Worm (Caenorhabditis elegans): Measurements from ENCODE around the gene srx-104.

The srx-104 gene

DNA sequence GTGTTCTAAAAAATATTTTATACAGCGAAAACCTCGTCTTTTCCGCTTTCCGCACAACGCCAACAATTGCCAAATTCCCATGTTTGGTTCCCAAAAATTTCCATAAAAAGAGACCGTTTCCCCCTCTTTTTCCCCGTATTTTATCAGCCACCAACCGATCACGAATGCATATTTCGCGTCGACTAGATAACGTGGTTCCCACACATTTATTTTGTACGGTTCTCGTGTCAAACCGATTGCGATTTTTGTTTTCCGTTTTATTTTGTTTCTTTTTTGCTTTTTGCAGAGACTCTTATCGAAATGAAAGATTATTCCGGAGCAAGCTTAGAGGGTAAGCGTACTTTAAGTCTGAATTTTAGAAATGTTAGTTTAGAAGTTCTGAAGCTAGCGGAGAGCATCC lies 21.5 kb upstream of the srx-104 start, which contains the start of gene C46E10.3:
Gene C46E10.3 (plus strand): TSS at position 301 of the 400 bp plus-strand sequence.
- TF ChIP-seq lin-40 (tag; optimal IDR thresholded peaks at IDR 0.05) (no peak), akir-1 (GFP tag; optimal IDR thresholded peaks at IDR 0.05) (no peak), sptf-2 (GFP tag; optimal IDR thresholded peaks at IDR 0.05) (no peak), hlh-26 (GFP tag; conservative IDR thresholded peaks at IDR 0.05) (no peak), egl-18 (GFP tag; IDR thresholded peaks at IDR 0.05) (no peak), B0336.3 (GFP tag; IDR thresholded peaks at IDR 0.05) (no peak), mes-4 (tag; optimal IDR thresholded peaks at IDR 0.05) (no peak), snpc-1.1 (tag; optimal IDR thresholded peaks at IDR 0.05; ENCODE audit: insufficient read depth) (no peak), ama-1 (optimal IDR thresholded peaks at IDR 0.05) (no peak), ama-1 (GFP tag; optimal IDR thresholded peaks at IDR 0.05) (no peak), ceh-91 (GFP tag; IDR thresholded peaks at IDR 0.05) (no peak), dpff-1 (tag; optimal IDR thresholded peaks at IDR 0.05) (no peak), madf-10 (tag; optimal IDR thresholded peaks at IDR 0.05) (no peak), aptf-3 (GFP tag; IDR thresholded peaks at IDR 0.05) (no peak)

DNA sequence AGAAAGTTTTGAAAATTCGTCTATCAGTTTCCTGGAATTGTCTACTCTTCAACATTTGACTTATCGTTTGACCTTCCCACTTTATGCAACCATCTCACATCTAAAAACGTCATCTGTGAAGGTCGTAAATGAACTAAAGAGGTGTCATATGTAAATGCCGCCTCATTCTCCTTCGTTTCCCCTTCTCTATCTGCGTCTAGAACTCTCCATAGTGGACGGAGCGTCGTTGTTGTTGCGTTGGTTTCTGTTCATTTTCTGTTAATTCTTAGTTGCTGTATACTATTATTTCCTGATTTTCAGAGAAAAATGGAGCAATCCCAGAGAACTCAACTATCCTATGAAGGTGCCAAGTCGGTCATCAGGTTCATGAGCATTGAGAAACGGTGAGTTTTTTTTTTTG lies 17.5 kb upstream of the srx-104 start, which contains the start of gene fbxc-52:
Gene fbxc-52 (plus strand): TSS at position 301 of the 400 bp plus-strand sequence.
- no peak for TF ChIP-seq mcd-1 (GFP tag; IDR thresholded peaks at IDR 0.05)
- TF ChIP-seq nfyb-1 (GFP tag; IDR thresholded peaks at IDR 0.05), result 0 out of 2 replicates have a peak, but pooled peaks have one; percentile 11

DNA sequence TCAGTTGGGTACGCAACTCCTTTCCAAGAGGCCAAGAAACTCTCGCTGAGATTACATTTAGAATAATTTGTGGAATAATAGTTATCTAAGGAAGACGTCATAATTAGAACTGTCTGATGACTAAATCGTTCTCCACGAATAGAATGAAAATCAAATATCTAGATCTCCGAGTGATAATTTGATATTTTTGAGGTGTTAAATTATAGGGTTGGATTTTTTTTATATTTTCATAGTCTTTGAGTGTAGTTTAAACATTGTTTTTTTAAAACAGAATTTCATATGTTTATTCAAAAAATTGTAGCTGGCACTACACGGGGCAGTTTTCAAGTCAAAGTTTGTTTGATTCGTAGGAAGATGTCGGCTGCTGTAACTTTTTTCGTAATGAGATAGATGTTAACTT lies 17.0 kb upstream of the srx-104 start, which contains the start of gene srh-99:
Gene srh-99 (minus strand): TSS at position 101 of the 400 bp plus-strand sequence.
- TF ChIP-seq aptf-3 (GFP tag; IDR thresholded peaks at IDR 0.05), result no peak
- no peak for TF ChIP-seq lsl-1 (GFP tag; optimal IDR thresholded peaks at IDR 0.05)

DNA sequence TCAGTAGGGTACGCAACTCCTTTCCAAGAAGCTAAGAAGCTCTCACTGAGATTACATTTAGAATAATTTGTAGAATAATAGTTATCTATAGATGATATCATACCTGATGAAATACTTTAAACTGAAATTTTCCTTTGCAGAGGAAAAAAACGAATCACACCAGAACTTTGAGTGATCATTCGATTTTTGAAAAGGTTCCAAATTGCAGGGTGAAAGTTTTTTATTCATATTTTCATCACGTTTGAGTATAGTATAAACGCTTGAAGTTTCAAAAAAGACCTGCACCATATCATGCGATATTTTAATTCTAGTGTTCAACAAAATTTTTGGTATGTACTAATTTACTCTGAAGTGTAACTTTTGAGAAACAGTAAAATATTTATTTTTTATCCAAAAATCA lies 15.1 kb upstream of the srx-104 start, which contains the start of gene srh-100:
Gene srh-100 (minus strand): TSS at position 101 of the 400 bp plus-strand sequence.
- TF ChIP-seq repo-1 (tag; optimal IDR thresholded peaks at IDR 0.05), result no peak
- no peak for TF ChIP-seq madf-8 (GFP tag; conservative IDR thresholded peaks at IDR 0.05)
- no peak for TF ChIP-seq cebp-2 (GFP tag; IDR thresholded peaks at IDR 0.05)
- TF ChIP-seq C06A6.2 (GFP tag; conservative IDR thresholded peaks at IDR 0.05), result no peak
- no peak for TF ChIP-seq tbp1 (GFP tag; optimal IDR thresholded peaks at IDR 0.05)
- no peak for TF ChIP-seq nhr-179 (tag; optimal IDR thresholded peaks at IDR 0.05)
- TF ChIP-seq ceh-79 (tag; optimal IDR thresholded peaks at IDR 0.05), result no peak
- no peak for TF ChIP-seq F22D6.2 (tag; optimal IDR thresholded peaks at IDR 0.05)
- no peak for TF ChIP-seq bed-2 (GFP tag; IDR thresholded peaks at IDR 0.05)
- TF ChIP-seq somi-1 (GFP tag; optimal IDR thresholded peaks at IDR 0.05), result no peak
- no peak for TF ChIP-seq hrde-1 (tag; optimal IDR thresholded peaks at IDR 0.05; ENCODE audit: borderline replicate concordance)
- no peak for TF ChIP-seq ets-4 (GFP tag; optimal IDR thresholded peaks at IDR 0.05)
- no peak for TF ChIP-seq aptf-3 (GFP tag; IDR thresholded peaks at IDR 0.05)
- TF ChIP-seq F23B12.7 (tag; optimal IDR thresholded peaks at IDR 0.05; ENCODE audit: insufficient read depth), result no peak
- TF ChIP-seq aptf-2 (GFP tag; conservative IDR thresholded peaks at IDR 0.05), result no peak
- no peak for TF ChIP-seq nfya-2 (GFP tag; IDR thresholded peaks at IDR 0.05)

DNA sequence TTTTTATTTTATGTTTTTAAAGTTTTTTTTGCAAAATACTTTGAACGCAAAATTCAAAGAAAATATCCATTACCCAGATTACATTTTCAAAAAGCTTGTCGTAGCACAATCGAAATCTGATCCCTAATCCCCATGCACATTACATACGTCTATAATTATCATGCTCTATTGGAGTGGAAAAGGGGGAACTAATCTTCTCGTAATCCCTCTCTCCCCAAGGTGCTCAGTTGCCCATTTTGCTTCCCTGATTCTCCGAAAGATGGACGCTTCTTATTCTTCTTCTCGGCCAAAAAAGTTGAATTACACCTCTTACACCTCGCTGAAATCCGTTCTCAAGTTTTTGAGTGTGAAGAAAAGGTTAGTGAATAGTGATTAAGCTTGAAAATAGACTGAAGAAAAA lies 11.6 kb upstream of the srx-104 start, which contains the start of gene fbxc-53:
Gene fbxc-53 (plus strand): TSS at position 245 of the 400 bp plus-strand sequence.
- TF ChIP-seq cebp-1 (GFP tag; IDR thresholded peaks at IDR 0.05) (no peak), cebp-1 (tag; optimal IDR thresholded peaks at IDR 0.05) (no peak), chd-7 (tag; optimal IDR thresholded peaks at IDR 0.05) (no peak), sea-2 (GFP tag; IDR thresholded peaks at IDR 0.05) (no peak), attf-3 (GFP tag; conservative IDR thresholded peaks at IDR 0.05) (no peak), die-1 (tag; optimal IDR thresholded peaks at IDR 0.05) (no peak), ccch-3 (GFP tag; optimal IDR thresholded peaks at IDR 0.05) (no peak), F33H1.4 (GFP tag; IDR thresholded peaks at IDR 0.05) (no peak)

Measured in whole organism, young adult.